Fruit fly (Drosophila melanogaster): ENCODE data around the gene CG43998.

The CG43998 gene

DNA sequence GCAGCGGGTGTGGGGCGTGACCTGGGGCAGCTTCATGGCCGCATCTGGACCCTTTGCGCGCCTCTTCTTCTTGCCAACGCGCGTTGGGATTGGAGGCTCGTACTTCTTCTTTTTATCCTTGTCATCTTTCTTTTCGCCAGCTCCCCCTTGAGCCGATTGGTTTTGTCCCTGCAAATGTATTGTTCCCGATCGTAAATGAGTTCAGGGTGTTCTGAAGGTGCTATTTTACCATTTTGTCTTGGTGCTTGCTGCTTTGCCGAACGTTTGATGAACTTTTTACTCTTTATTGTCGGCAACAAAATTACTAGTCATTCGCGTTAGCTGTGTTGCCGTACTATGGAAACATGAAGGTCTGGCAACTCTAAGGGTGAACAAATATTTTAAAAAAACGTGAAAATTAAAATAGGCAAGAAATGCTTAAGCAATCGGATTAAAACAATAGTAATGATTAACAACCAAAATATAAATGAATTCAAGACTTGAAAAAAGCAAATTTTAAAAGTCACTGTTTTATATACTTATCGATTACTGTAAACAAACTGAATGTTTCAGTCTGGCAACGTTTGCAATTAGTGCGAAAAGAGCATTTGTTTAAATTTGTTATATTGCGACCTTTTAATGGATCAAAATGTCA lies 2.4 kb upstream of the CG43998 start, which contains the start of the genes Rpt2 and CG13599 (continued):
- TF ChIP-seq CG10631 (GFP tag; optimal IDR thresholded peaks at IDR 0.05) (no peak), CG16779 (tag; optimal IDR thresholded peaks at IDR 0.05) (no peak), Blimp-1 (GFP tag; optimal IDR thresholded peaks at IDR 0.05) (no peak), CG4318 (GFP tag; optimal IDR thresholded peaks at IDR 0.05) (no peak), CG32006 (GFP tag; optimal IDR thresholded peaks at IDR 0.05) (no peak), cyc (GFP tag; optimal IDR thresholded peaks at IDR 0.05) (peak; percentile 9), dac (GFP tag; optimal IDR thresholded peaks at IDR 0.05) (no peak), spab (GFP tag; optimal IDR thresholded peaks at IDR 0.05) (no peak), CG8319 (GFP tag; optimal IDR thresholded peaks at IDR 0.05) (no peak), lz (GFP tag; optimal IDR thresholded peaks at IDR 0.05) (peak; percentile 12), Ets21C (GFP tag; optimal IDR thresholded peaks at IDR 0.05) (no peak), Sox102F (GFP tag; optimal IDR thresholded peaks at IDR 0.05) (no peak), Smox (GFP tag; optimal IDR thresholded peaks at IDR 0.05) (no peak), dsx (GFP tag; optimal IDR thresholded peaks at IDR 0.05; ENCODE audit: poor library complexity, severe bottlenecking) (peak; percentile 52), Hr4 (GFP tag; optimal IDR thresholded peaks at IDR 0.05) (no peak), Eip75B (GFP tag; optimal IDR thresholded peaks at IDR 0.05) (no peak), Sox14 (GFP tag; optimal IDR thresholded peaks at IDR 0.05) (peak; percentile 59), CG6276 (GFP tag; optimal IDR thresholded peaks at IDR 0.05) (no peak), achi (GFP tag; optimal IDR thresholded peaks at IDR 0.05) (no peak), CG31627 (GFP tag; optimal IDR thresholded peaks at IDR 0.05) (peak; percentile 6)

DNA sequence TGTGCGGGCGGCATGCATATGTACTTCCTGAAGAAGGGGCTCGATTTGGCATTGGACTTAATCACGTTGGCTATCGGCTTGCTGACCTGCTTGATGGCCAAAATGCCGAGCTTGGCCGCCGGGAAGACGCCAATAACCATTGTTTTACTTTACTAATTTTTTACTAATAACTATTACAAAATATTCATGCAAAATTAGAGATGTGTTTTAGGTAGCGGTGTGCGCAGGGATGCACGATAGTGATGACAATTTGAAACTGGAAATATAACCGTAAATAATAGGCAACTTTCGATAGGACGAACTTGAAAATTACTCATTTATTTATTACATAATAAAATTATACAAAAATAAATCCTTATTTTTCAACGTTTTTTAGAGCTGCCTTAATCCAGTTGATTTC lies 1.4 kb downstream of the CG43998 start, which contains the start of gene CG13601:
TSS of gene CG13601 (minus strand) at position 206 of the 400 bp plus-strand sequence.
- TF ChIP-seq esn (GFP tag; optimal IDR thresholded peaks at IDR 0.05) (peak; percentile 42), spab (GFP tag; optimal IDR thresholded peaks at IDR 0.05) (no peak), Hr39 (GFP tag; optimal IDR thresholded peaks at IDR 0.05) (no peak), CG31627 (GFP tag; optimal IDR thresholded peaks at IDR 0.05) (no peak), CG8632 (GFP tag; optimal IDR thresholded peaks at IDR 0.05) (no peak), cyc (GFP tag; optimal IDR thresholded peaks at IDR 0.05) (no peak), CG4318 (GFP tag; optimal IDR thresholded peaks at IDR 0.05) (no peak), Hr4 (GFP tag; optimal IDR thresholded peaks at IDR 0.05) (no peak), Eip78C (GFP tag) (peak; percentile 65), CG16779 (tag; optimal IDR thresholded peaks at IDR 0.05) (no peak), Eip93F (GFP tag; optimal IDR thresholded peaks at IDR 0.05) (no peak), Hr38 (GFP tag; optimal IDR thresholded peaks at IDR 0.05) (no peak), Gug (GFP tag; IDR thresholded peaks at IDR 0.05) (no peak), Sox15 (GFP tag; optimal IDR thresholded peaks at IDR 0.05) (no peak), Blimp-1 (GFP tag; optimal IDR thresholded peaks at IDR 0.05) (no peak), dsx (GFP tag; optimal IDR thresholded peaks at IDR 0.05; ENCODE audit: poor library complexity, severe bottlenecking) (peak; percentile 55), fkh (GFP tag; optimal IDR thresholded peaks at IDR 0.05) (no peak), Sox14 (GFP tag; optimal IDR thresholded peaks at IDR 0.05) (peak; percentile 20), achi (GFP tag; optimal IDR thresholded peaks at IDR 0.05) (no peak), CG3919 (GFP tag; optimal IDR thresholded peaks at IDR 0.05) (no peak), CG6276 (GFP tag; optimal IDR thresholded peaks at IDR 0.05) (no peak), CG9139 (GFP tag; optimal IDR thresholded peaks at IDR 0.05) (no peak), Eip75B (GFP tag; optimal IDR thresholded peaks at IDR 0.05) (no peak), vri (GFP tag; optimal IDR thresholded peaks at IDR 0.05) (no peak), Met (GFP tag; optimal IDR thresholded peaks at IDR 0.05) (no peak), Ets21C (GFP tag; optimal IDR thresholded peaks at IDR 0.05) (no peak), eg (GFP tag; IDR thresholded peaks at IDR 0.05) (no peak), CG1621 (tag; optimal IDR thresholded peaks at IDR 0.05) (no peak), lz (GFP tag; optimal IDR thresholded peaks at IDR 0.05) (peak; percentile 31)

DNA sequence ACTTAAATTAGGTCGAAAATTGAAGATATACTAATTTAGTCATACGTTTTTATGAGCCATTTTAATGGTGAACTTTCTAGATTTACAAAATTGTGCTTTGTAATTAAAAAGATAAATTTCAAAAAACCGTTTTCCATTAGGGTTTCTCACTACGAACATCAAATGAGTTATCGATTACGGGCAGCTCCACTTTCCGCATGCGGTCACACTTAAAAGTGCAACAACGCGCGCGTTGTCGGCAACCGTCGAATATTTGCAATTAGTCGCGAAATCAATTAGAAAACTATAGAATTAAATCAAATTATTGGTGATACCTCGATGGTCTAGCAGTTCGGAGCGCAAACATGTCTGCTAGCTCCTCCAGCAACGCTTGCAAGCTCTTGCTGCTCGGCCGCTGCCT lies 4.6 kb downstream of the CG43998 start, which contains the start of gene Ndc1:
TSS of gene Ndc1 (plus strand) at position 200 of the 400 bp plus-strand sequence.
- no peak for TF ChIP-seq CG8319 (GFP tag; optimal IDR thresholded peaks at IDR 0.05)
- TF ChIP-seq eg (GFP tag; IDR thresholded peaks at IDR 0.05), result no peak
- no peak for TF ChIP-seq CG15336 (GFP tag; IDR thresholded peaks at IDR 0.05)
- TF ChIP-seq CG34406 (GFP tag; optimal IDR thresholded peaks at IDR 0.05), result no peak
- no peak for TF ChIP-seq CG8119 (GFP tag; IDR thresholded peaks at IDR 0.05)
- no peak for TF ChIP-seq CG3032 (tag; optimal IDR thresholded peaks at IDR 0.05)
- TF ChIP-seq CG6792 (GFP tag; optimal IDR thresholded peaks at IDR 0.05), result no peak
- no peak for TF ChIP-seq fd59A (GFP tag; optimal IDR thresholded peaks at IDR 0.05)

Measured in whole organism, prepupa.